Fruit fly (Drosophila melanogaster) whole organism, embryonic: ENCODE results near the gene CG1951.
A peak's percentile ranks its signal among the peaks of the same experiment; 100 is the strongest.

Experiments
- ATbp ChIP-seq: fragments of 200-800 bp; sonication (Bioruptor generic); optimal IDR thresholded peaks from 2 replicates; lab custom pipeline; 2017; ENCODE audit warnings: missing biosample characterization, mild to moderate bottlenecking, missing genetic modification characterization, missing genetic modification reagents
- CG11085 ChIP-seq: fragments of 200-800 bp; sonication (Bioruptor generic); IDR thresholded peaks from 2 replicates; pipeline ENCODE4 v1.3.6; 2022; ENCODE audit warnings: missing biosample characterization, missing genetic modification characterization
- CG18476 ChIP-seq: fragments of 200-800 bp; sonication (Bioruptor generic); optimal IDR thresholded peaks from 2 replicates; lab custom pipeline; 2016; ENCODE audit warnings: missing biosample characterization, mild to moderate bottlenecking, missing genetic modification characterization
- CG2120 ChIP-seq: fragments of 200-800 bp; sonication (Bioruptor generic); optimal IDR thresholded peaks from 3 replicates; lab custom pipeline; 2016; ENCODE audit warnings: missing biosample characterization, missing genetic modification characterization
- CG32772 ChIP-seq: fragments of 200-800 bp; sonication (Bioruptor generic); IDR thresholded peaks from 2 replicates; pipeline ENCODE4 v1.3.6; 2022; ENCODE audit warnings: missing biosample characterization, missing genetic modification characterization
- CG4424 ChIP-seq: fragments of 200-800 bp; sonication (Bioruptor generic); optimal IDR thresholded peaks from 3 replicates; lab custom pipeline; 2016; ENCODE audit warnings: missing biosample characterization, missing genetic modification characterization
- CG6654 ChIP-seq: fragments of 200-800 bp; sonication (Bioruptor generic); optimal IDR thresholded peaks from 2 replicates; lab custom pipeline; 2017; ENCODE audit warnings: missing biosample characterization, mild to moderate bottlenecking, missing genetic modification characterization
- CG6854 ChIP-seq: fragments of 200-800 bp; sonication (Bioruptor generic); optimal IDR thresholded peaks from 3 replicates; lab custom pipeline; 2017; ENCODE audit warnings: missing biosample characterization, mild to moderate bottlenecking, missing genetic modification characterization
- CG7786 ChIP-seq: fragments of 200-800 bp; sonication (Bioruptor generic); optimal IDR thresholded peaks from 2 replicates; lab custom pipeline; 2016; ENCODE audit warnings: missing biosample characterization, missing genetic modification characterization
- HmgD ChIP-seq: fragments of 200-800 bp; sonication (Bioruptor generic); optimal IDR thresholded peaks from 3 replicates; lab custom pipeline; 2016; ENCODE audit warnings: missing biosample characterization, missing genetic modification characterization
- Hmr ChIP-seq: fragments of 200-800 bp; sonication (Bioruptor generic); optimal IDR thresholded peaks from 3 replicates; lab custom pipeline; 2017; ENCODE audit warnings: mild to moderate bottlenecking, missing biosample characterization, missing genetic modification reagents, missing genetic modification characterization
- Med ChIP-seq: fragments of 200-800 bp; sonication (Bioruptor generic); peaks from one replicate; lab custom pipeline; 2016; ENCODE audit warnings: missing biosample characterization, missing genetic modification characterization, mild to moderate bottlenecking, inconsistent platforms, moderate library complexity
- NC2α ChIP-seq: fragments of 200-800 bp; sonication (Bioruptor generic); optimal IDR thresholded peaks from 2 replicates; lab custom pipeline; 2016; ENCODE audit warnings: missing biosample characterization, missing genetic modification characterization
- TFAM ChIP-seq: fragments of 200-800 bp; sonication (Bioruptor generic); optimal IDR thresholded peaks from 2 replicates; lab custom pipeline; 2017; ENCODE audit warnings: missing biosample characterization, missing genetic modification characterization, inconsistent platforms
- al ChIP-seq: fragments of 200-800 bp; sonication (Bioruptor generic); IDR thresholded peaks from 2 replicates; pipeline ENCODE4 v1.3.6; 2022; ENCODE audit warnings: missing biosample characterization, missing genetic modification characterization
- chn ChIP-seq: fragments of 200-800 bp; sonication (Bioruptor generic); optimal IDR thresholded peaks from 2 replicates; lab custom pipeline; 2016; ENCODE audit warnings: missing biosample characterization, missing genetic modification characterization
- disco-r ChIP-seq: fragments of 200-800 bp; sonication (Bioruptor generic); optimal IDR thresholded peaks from 2 replicates; lab custom pipeline; 2016; ENCODE audit warnings: missing biosample characterization, missing genetic modification characterization
- en ChIP-seq: fragments of 200-800 bp; sonication (Bioruptor generic); optimal IDR thresholded peaks from 2 replicates; lab custom pipeline; 2016; ENCODE audit warnings: missing biosample characterization, missing genetic modification characterization
- eve ChIP-seq, 2 experiments: fragments of >200 bp; optimal IDR thresholded peaks; 2 replicates each; lab custom pipeline; 2017; ENCODE audit warnings: missing biosample characterization in 2 of 2, missing genetic modification characterization in 2 of 2
- jumu ChIP-seq: fragments of 200-800 bp; sonication (Bioruptor generic); optimal IDR thresholded peaks from 3 replicates; lab custom pipeline; 2016; ENCODE audit warnings: missing biosample characterization, missing genetic modification characterization
- kah ChIP-seq: fragments of 200-800 bp; sonication (Bioruptor generic); optimal IDR thresholded peaks from 2 replicates; lab custom pipeline; 2018; ENCODE audit warnings: missing biosample characterization, mild to moderate bottlenecking, missing genetic modification characterization
- lab ChIP-seq: fragments of 200-800 bp; sonication (Bioruptor generic); optimal IDR thresholded peaks from 3 replicates; lab custom pipeline; 2017; ENCODE audit warnings: missing biosample characterization, missing genetic modification characterization, mild to moderate bottlenecking, moderate library complexity, missing genetic modification reagents
- sens ChIP-seq: fragments of 200-800 bp; sonication (Bioruptor generic); peaks from one replicate; lab custom pipeline; 2016; ENCODE audit warnings: missing biosample characterization, missing genetic modification characterization

Gene CG1951

DNA sequence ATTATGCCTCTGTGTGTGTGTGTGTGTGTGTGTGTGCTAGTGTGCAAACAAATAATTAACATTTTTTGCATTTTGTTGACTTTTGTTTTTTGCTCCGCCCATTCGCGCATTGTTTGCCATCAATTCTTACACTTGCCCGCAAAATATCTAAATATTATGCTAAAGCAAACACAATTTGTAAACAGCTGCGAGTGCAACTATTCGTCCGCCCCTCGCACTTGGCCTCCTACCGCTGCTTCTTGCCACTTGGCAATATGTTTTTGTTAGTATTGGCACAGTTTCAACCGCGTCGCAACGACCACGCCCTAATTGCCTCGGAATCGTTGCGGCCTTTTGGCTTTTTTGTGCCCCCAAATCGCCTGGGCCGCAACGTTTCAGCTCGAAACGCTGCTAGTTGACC, 50.5 kb downstream of the CG1951 start (continued):
- TF ChIP-seq kah (GFP tag; lab: Kevin White, UChicago): no peak
- TF ChIP-seq CG7786 (GFP tag; lab: Kevin White, UChicago): no peak
- no peak for TF ChIP-seq eve (GFP tag; optimal IDR thresholded peaks at IDR 0.05; lab: Kevin White, UChicago)
- no peak for TF ChIP-seq CG2120 (GFP tag; lab: Kevin White, UChicago)
- TF ChIP-seq en (GFP tag; lab: Kevin White, UChicago): no peak
- TF ChIP-seq chn: no peak
- TF ChIP-seq CG18476 (GFP tag; lab: Kevin White, UChicago): peak; percentile 35
- TF ChIP-seq Med (GFP tag; lab: Kevin White, UChicago): peak; percentile 46
- TF ChIP-seq ATbp (GFP tag; lab: Kevin White, UChicago): peak; percentile 36
- TF ChIP-seq CG6854 (GFP tag; lab: Kevin White, UChicago): no peak
- peak; percentile 27 for TF ChIP-seq lab (GFP tag; lab: Kevin White, UChicago)
- TF ChIP-seq CG11085 (GFP tag; lab: Robert Waterston, UW): no peak
- TF ChIP-seq sens: no peak
- TF ChIP-seq al: no peak
- TF ChIP-seq TFAM (GFP tag; lab: Kevin White, UChicago): no peak
- TF ChIP-seq jumu (GFP tag; lab: Kevin White, UChicago): no peak
- TF ChIP-seq NC2α (GFP tag; lab: Kevin White, UChicago): no peak
- TF ChIP-seq CG6654: no peak
- no peak for TF ChIP-seq CG4424 (GFP tag; lab: Kevin White, UChicago)
- TF ChIP-seq Hmr (GFP tag; lab: Kevin White, UChicago): peak; percentile 34
- no peak for TF ChIP-seq CG32772 (GFP tag; lab: Robert Waterston, UW)
- TF ChIP-seq HmgD (GFP tag; lab: Kevin White, UChicago): no peak
- TF ChIP-seq disco-r (GFP tag; lab: Kevin White, UChicago): no peak
